Fruit fly (Drosophila melanogaster) Kc167 (cell line): ENCODE results near the gene Sfp36F.

Experiments used
- Myc ChIP-seq: fragments of >200 bp; optimal IDR thresholded peaks from 2 replicates; lab custom pipeline; 2017; ENCODE audit warnings: missing external identifiers
- Sin3A ChIP-seq: fragments of >200 bp; optimal IDR thresholded peaks from 2 replicates; lab custom pipeline; 2018; ENCODE audit warnings: missing external identifiers
- h ChIP-seq: fragments of >200 bp; optimal IDR thresholded peaks from 3 replicates; lab custom pipeline; 2018; ENCODE audit warnings: missing external identifiers
- insv ChIP-seq: fragments of >200 bp; optimal IDR thresholded peaks from 3 replicates; lab custom pipeline; 2018; ENCODE audit warnings: missing external identifiers
- psq ChIP-seq: fragments of >200 bp; optimal IDR thresholded peaks from 2 replicates; lab custom pipeline; 2017; ENCODE audit warnings: missing external identifiers
- ttk ChIP-seq: sonication (Bioruptor generic); optimal IDR thresholded peaks from 2 replicates; lab custom pipeline; 2017; ENCODE audit warnings: missing external identifiers

The Sfp36F gene

dm6 chr2L:18305057-18305829 is 12.9 kb downstream of the Sfp36F start:
- TF ChIP-seq h, result no peak
- TF ChIP-seq psq (lab: Kevin White, UChicago), result no peak
- TF ChIP-seq Sin3A (lab: Kevin White, UChicago), result no peak
- TF ChIP-seq Myc (lab: Kevin White, UChicago), result no peak
- TF ChIP-seq ttk (lab: Kevin White, UChicago), result no peak
- no peak for TF ChIP-seq insv (lab: Kevin White, UChicago)

- no peak for TF ChIP-seq psq (lab: Kevin White, UChicago)
- TF ChIP-seq insv (lab: Kevin White, UChicago), result no peak
- TF ChIP-seq h, result no peak
- no peak for TF ChIP-seq ttk (lab: Kevin White, UChicago)
- TF ChIP-seq Myc (lab: Kevin White, UChicago), result no peak
- no peak for TF ChIP-seq Sin3A (lab: Kevin White, UChicago)
These were observed 15.5 kb downstream of the Sfp36F start for dm6 chr2L:18307823-18308222.

- TF ChIP-seq Sin3A (lab: Kevin White, UChicago) (no peak), insv (lab: Kevin White, UChicago) (no peak), Myc (lab: Kevin White, UChicago) (no peak), psq (lab: Kevin White, UChicago) (no peak), h (no peak), ttk (lab: Kevin White, UChicago) (no peak)
These were observed 16.3 kb downstream of the Sfp36F start for dm6 chr2L:18308652-18309051.

dm6 chr2L:18309346-18309745 is 17.0 kb downstream of the Sfp36F start, which contains the start of gene CG43354:
TSS of gene CG43354 (minus strand) at chr2L:18309446.
- TF ChIP-seq insv (lab: Kevin White, UChicago), result no peak
- TF ChIP-seq psq (lab: Kevin White, UChicago), result no peak

- TF ChIP-seq Myc (lab: Kevin White, UChicago), result no peak
- no peak for TF ChIP-seq psq (lab: Kevin White, UChicago)
- TF ChIP-seq ttk (lab: Kevin White, UChicago), result no peak
- no peak for TF ChIP-seq Sin3A (lab: Kevin White, UChicago)
- no peak for TF ChIP-seq insv (lab: Kevin White, UChicago)
These were observed 18.2 kb downstream of the Sfp36F start for dm6 chr2L:18310489-18310888.

- TF ChIP-seq insv (lab: Kevin White, UChicago) (no peak), h (no peak)
These were observed 19.4 kb downstream of the Sfp36F start for dm6 chr2L:18311564-18312279.

- TF ChIP-seq psq (lab: Kevin White, UChicago) (no peak), h (no peak), Myc (lab: Kevin White, UChicago) (no peak), insv (lab: Kevin White, UChicago) (no peak), ttk (lab: Kevin White, UChicago) (no peak), Sin3A (lab: Kevin White, UChicago) (no peak)
These were observed 20.0 kb downstream of the Sfp36F start for dm6 chr2L:18312309-18312708.

dm6 chr2L:18313922-18314712 is 21.8 kb downstream of the Sfp36F start:
- TF ChIP-seq psq (lab: Kevin White, UChicago) (no peak), ttk (lab: Kevin White, UChicago) (no peak), insv (lab: Kevin White, UChicago) (no peak), Sin3A (lab: Kevin White, UChicago) (no peak), Myc (lab: Kevin White, UChicago) (no peak), h (no peak)

dm6 chr2L:18315454-18315853 is 23.1 kb downstream of the Sfp36F start:
- no peak for TF ChIP-seq h
- TF ChIP-seq ttk (lab: Kevin White, UChicago), result no peak
- TF ChIP-seq psq (lab: Kevin White, UChicago), result no peak
- no peak for TF ChIP-seq Sin3A (lab: Kevin White, UChicago)
- TF ChIP-seq Myc (lab: Kevin White, UChicago), result no peak
- no peak for TF ChIP-seq insv (lab: Kevin White, UChicago)

dm6 chr2L:18319577-18320316 is 27.4 kb downstream of the Sfp36F start, which contains the start of gene Fas3:
TSS of gene Fas3 (plus strand) at chr2L:18320102.
- TF ChIP-seq psq (lab: Kevin White, UChicago), result no peak
- no peak for TF ChIP-seq Sin3A (lab: Kevin White, UChicago)
- TF ChIP-seq ttk (lab: Kevin White, UChicago), result no peak
- no peak for TF ChIP-seq insv (lab: Kevin White, UChicago)
- no peak for TF ChIP-seq Myc (lab: Kevin White, UChicago)
- no peak for TF ChIP-seq h

dm6 chr2L:18320933-18321332 is 28.6 kb downstream of the Sfp36F start:
- TF ChIP-seq h (no peak), psq (lab: Kevin White, UChicago) (no peak)
